Worm (Caenorhabditis elegans): ENCODE measurements around the gene his-24.

his-24 gene

DNA sequence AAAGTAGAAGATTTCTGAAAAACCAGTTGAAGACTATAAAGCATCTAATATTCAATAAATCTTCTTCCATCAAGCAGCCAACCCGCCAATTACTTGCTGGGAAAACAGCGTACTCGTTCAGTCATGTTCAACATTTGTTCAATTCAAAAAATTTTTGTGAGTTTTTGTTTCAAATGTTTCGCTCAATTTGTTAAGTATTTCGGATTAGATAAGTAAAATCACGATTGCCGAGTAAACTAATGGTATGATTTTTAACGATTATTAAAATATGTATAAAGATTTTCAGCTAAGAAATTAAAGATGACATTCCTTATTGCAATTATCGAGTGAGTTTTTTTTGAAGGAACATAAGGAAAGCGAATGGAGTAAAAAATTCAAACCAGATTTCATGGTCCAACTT lies 19.2 kb upstream of the his-24 start, which contains the start of gene M163.10:
M163.10 (plus strand) TSS at position 301 of the 400 bp plus-strand sequence.
- TF ChIP-seq athp-1 (tag; optimal IDR thresholded peaks at IDR 0.05) = no peak
- TF ChIP-seq ceh-91 (GFP tag; IDR thresholded peaks at IDR 0.05) = no peak
- TF ChIP-seq ZK185.1 (tag; optimal IDR thresholded peaks at IDR 0.05; ENCODE audit: poor library complexity, severe bottlenecking) = no peak
- no peak for TF ChIP-seq somi-1 (GFP tag; optimal IDR thresholded peaks at IDR 0.05)
- TF ChIP-seq sptf-2 (GFP tag; optimal IDR thresholded peaks at IDR 0.05) = no peak
- no peak for TF ChIP-seq F37B4.10 (GFP tag; IDR thresholded peaks at IDR 0.05)
- no peak for TF ChIP-seq mes-4 (tag; optimal IDR thresholded peaks at IDR 0.05)
- TF ChIP-seq Y79H2A.3 (GFP tag; conservative IDR thresholded peaks at IDR 0.05) = no peak
- TF ChIP-seq nhr-179 (tag; optimal IDR thresholded peaks at IDR 0.05) = no peak
- TF ChIP-seq madf-3 (GFP tag; IDR thresholded peaks at IDR 0.05) = no peak
- TF ChIP-seq B0035.1 (tag; optimal IDR thresholded peaks at IDR 0.05) = no peak
- TF ChIP-seq sea-2 (GFP tag; IDR thresholded peaks at IDR 0.05) = no peak
- TF ChIP-seq unc-130 (GFP tag; optimal IDR thresholded peaks at IDR 0.05) = no peak
- no peak for TF ChIP-seq cebp-2 (GFP tag; IDR thresholded peaks at IDR 0.05)
- TF ChIP-seq T26A5.8 (tag; optimal IDR thresholded peaks at IDR 0.05) = no peak
- TF ChIP-seq lsl-1 (GFP tag; optimal IDR thresholded peaks at IDR 0.05) = no peak
- no peak for TF ChIP-seq chd-7 (tag; optimal IDR thresholded peaks at IDR 0.05)
- TF ChIP-seq gei-17 (GFP tag; optimal IDR thresholded peaks at IDR 0.05) = no peak
- no peak for TF ChIP-seq ceh-58 (GFP tag; IDR thresholded peaks at IDR 0.05)
- no peak for TF ChIP-seq nhr-80 (tag; optimal IDR thresholded peaks at IDR 0.05)

DNA sequence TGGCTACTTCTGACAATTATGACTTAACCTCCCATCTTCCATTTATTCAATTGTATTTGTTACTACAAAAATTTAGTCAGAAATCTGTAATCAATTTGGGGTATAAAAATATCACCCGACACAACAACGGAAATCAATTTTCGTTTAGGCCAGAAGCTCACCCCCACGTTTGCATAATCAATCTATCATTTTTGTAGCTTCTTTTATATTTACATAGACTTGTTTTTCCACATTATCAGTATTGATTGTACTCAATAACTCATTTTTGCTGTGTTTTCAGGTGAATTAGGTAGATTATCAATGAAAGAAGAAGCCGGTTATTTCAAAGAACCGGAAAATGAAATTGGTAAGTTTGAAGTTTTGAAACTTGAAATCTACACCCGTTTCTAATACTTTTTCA lies 16.2 kb upstream of the his-24 start, which contains the start of gene M163.5:
M163.5 (plus strand) TSS at position 301 of the 400 bp plus-strand sequence.
- TF ChIP-seq dpff-1 (tag; optimal IDR thresholded peaks at IDR 0.05) = no peak
- no peak for TF ChIP-seq F22D6.2 (tag; optimal IDR thresholded peaks at IDR 0.05)
- no peak for TF ChIP-seq ceh-100 (GFP tag; IDR thresholded peaks at IDR 0.05)
- no peak for TF ChIP-seq ztf-6 (GFP tag; IDR thresholded peaks at IDR 0.05)
- no peak for TF ChIP-seq somi-1 (GFP tag; optimal IDR thresholded peaks at IDR 0.05)
- TF ChIP-seq egl-44 (GFP tag; IDR thresholded peaks at IDR 0.05) = no peak
- no peak for TF ChIP-seq F57A8.1 (GFP tag; optimal IDR thresholded peaks at IDR 0.05)
- TF ChIP-seq dox-1 (GFP tag; IDR thresholded peaks at IDR 0.05) = no peak
- no peak for TF ChIP-seq hrde-1 (tag; optimal IDR thresholded peaks at IDR 0.05; ENCODE audit: borderline replicate concordance)

DNA sequence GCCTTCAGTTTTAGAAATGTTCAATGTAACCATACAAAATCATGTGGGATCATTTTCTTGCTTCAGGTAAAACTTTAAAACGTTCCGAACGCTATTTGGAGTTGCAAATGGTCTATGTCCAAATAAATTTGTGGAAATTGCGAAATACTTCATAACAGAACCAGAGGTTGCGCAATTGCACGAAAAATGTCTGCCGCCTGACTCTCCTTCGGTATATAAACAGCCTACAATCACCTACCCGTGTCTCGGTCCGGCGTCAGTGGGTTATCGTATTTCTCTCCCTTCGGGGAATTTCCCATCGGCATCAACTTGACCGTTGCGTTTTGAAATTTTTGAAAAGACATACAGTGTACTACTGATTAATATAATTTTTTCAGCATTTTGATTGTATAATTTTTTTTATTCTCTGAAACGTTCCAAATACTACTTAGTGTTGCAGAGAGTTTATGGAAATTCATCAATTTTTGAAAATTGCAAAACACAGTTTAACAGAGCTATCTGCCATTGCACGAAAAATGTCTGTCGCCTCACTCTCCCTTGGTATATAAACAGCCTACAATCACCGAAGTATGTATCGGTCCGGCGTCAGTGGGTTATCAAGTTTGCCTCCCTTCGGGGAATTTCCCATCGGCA lies 13.2 kb upstream of the his-24 start:
- peak in 1 of 2 experiments; percentile 22 for TF ChIP-seq rec-8 (tag; optimal IDR thresholded peaks at IDR 0.05)
- peak; percentile 89 for TF ChIP-seq snpc-4 (GFP tag; optimal IDR thresholded peaks at IDR 0.05)
- peak; percentile 97 to 100 (median 99) for TF ChIP-seq snpc-4 (tag; optimal IDR thresholded peaks at IDR 0.05)
- peak; percentile 59 for TF ChIP-seq F22D6.2 (tag; optimal IDR thresholded peaks at IDR 0.05)
- peak; percentile 53; the same call in 1 of the 2 replicates for TF ChIP-seq K11D2.4 (GFP tag; IDR thresholded peaks at IDR 0.05)
- TF ChIP-seq mes-4 (tag; optimal IDR thresholded peaks at IDR 0.05) = no peak
- peak; percentile 44 for TF ChIP-seq ztf-3 (GFP tag; optimal IDR thresholded peaks at IDR 0.05)
- TF ChIP-seq cebp-1 (GFP tag; IDR thresholded peaks at IDR 0.05) = peak; percentile 99
- peak; percentile 100 for TF ChIP-seq cebp-1 (tag; optimal IDR thresholded peaks at IDR 0.05)
- TF ChIP-seq nhr-80 (tag; optimal IDR thresholded peaks at IDR 0.05) = peak; percentile 14
- TF ChIP-seq pbrm-1 (GFP tag; IDR thresholded peaks at IDR 0.05) = peak; percentile 73
- peak; percentile 81 for TF ChIP-seq lin-40 (tag; optimal IDR thresholded peaks at IDR 0.05)
- peak; percentile 94 for TF ChIP-seq ZK185.1 (tag; optimal IDR thresholded peaks at IDR 0.05; ENCODE audit: poor library complexity, severe bottlenecking)
- TF ChIP-seq hmg-1.2 (GFP tag; IDR thresholded peaks at IDR 0.05) = peak; percentile 59
- TF ChIP-seq hmg-20 (GFP tag; IDR thresholded peaks at IDR 0.05) = 0 out of 2 replicates have a peak, but pooled peaks have one; percentile 17
- TF ChIP-seq ama-1 (optimal IDR thresholded peaks at IDR 0.05) = no peak
- TF ChIP-seq ama-1 (GFP tag; optimal IDR thresholded peaks at IDR 0.05) = no peak
- TF ChIP-seq madf-3 (GFP tag; IDR thresholded peaks at IDR 0.05) = 0 out of 2 replicates have a peak, but pooled peaks have one; percentile 56
- peak; percentile 67 for TF ChIP-seq B0261.1 (tag; optimal IDR thresholded peaks at IDR 0.05)
- TF ChIP-seq F52B5.7 (tag; optimal IDR thresholded peaks at IDR 0.05) = no peak
- TF ChIP-seq ekl-4 (GFP tag; IDR thresholded peaks at IDR 0.05) = peak; percentile 25; the same call in 1 of the 2 replicates
- peak; percentile 6 for TF ChIP-seq snpc-1.3 (tag; optimal IDR thresholded peaks at IDR 0.05; ENCODE audit: insufficient read depth)
- peak; percentile 65 for TF ChIP-seq gei-17 (GFP tag; optimal IDR thresholded peaks at IDR 0.05)
